Fruit fly (Drosophila melanogaster): ENCODE data around the gene CG32683.

The CG32683 gene

dm6 chrX:10478443-10479368, 24.0 kb upstream of the CG32683 start, which contains the start of the genes CG2887 and PPP4R2r (continued):
- TF ChIP-seq CG10565 (GFP tag; optimal IDR thresholded peaks at IDR 0.05) (no peak), Neu2 (GFP tag; optimal IDR thresholded peaks at IDR 0.05; ENCODE audit: borderline replicate concordance) (no peak), mam (GFP tag; optimal IDR thresholded peaks at IDR 0.05) (no peak), sug (tag; optimal IDR thresholded peaks at IDR 0.05) (peak; percentile 45), nerfin-2 (GFP tag; IDR thresholded peaks at IDR 0.05; ENCODE audit: partially characterized antibody) (peak; percentile 87), exex (tag; optimal IDR thresholded peaks at IDR 0.05) (peak; percentile 29), pnt (GFP tag; optimal IDR thresholded peaks at IDR 0.05) (no peak), B-H2 (GFP tag; optimal IDR thresholded peaks at IDR 0.05) (peak; percentile 16), crc (GFP tag; optimal IDR thresholded peaks at IDR 0.05) (no peak), br (optimal IDR thresholded peaks at IDR 0.05) (no peak), HLH54F (GFP tag; optimal IDR thresholded peaks at IDR 0.05) (no peak), Hey (tag; optimal IDR thresholded peaks at IDR 0.05) (no peak), sisA (GFP tag; IDR thresholded peaks at IDR 0.05) (no peak), Blimp-1 (GFP tag; optimal IDR thresholded peaks at IDR 0.05) (no peak), CG16779 (GFP tag; IDR thresholded peaks at IDR 0.05) (no peak), CG31224 (GFP tag; IDR thresholded peaks at IDR 0.05) (no peak), zf30C (GFP tag; optimal IDR thresholded peaks at IDR 0.05) (no peak), CG12769 (tag; optimal IDR thresholded peaks at IDR 0.05) (no peak), croc (GFP tag; conservative IDR thresholded peaks at IDR 0.05) (no peak), CG12299 (tag; optimal IDR thresholded peaks at IDR 0.05) (no peak), CG9727 (GFP tag; optimal IDR thresholded peaks at IDR 0.05) (peak; percentile 19), chn (GFP tag; optimal IDR thresholded peaks at IDR 0.05) (no peak), CG17385 (GFP tag; optimal IDR thresholded peaks at IDR 0.05) (no peak), HLH4C (GFP tag; IDR thresholded peaks at IDR 0.05; ENCODE audit: partially characterized antibody) (peak; percentile 90), Hmr (GFP tag; optimal IDR thresholded peaks at IDR 0.05) (no peak), eyg (GFP tag; optimal IDR thresholded peaks at IDR 0.05) (no peak), tin (GFP tag; optimal IDR thresholded peaks at IDR 0.05) (no peak), CG1024 (GFP tag; IDR thresholded peaks at IDR 0.05) (no peak), CG13894 (tag; optimal IDR thresholded peaks at IDR 0.05) (no peak), NC2β (GFP tag; optimal IDR thresholded peaks at IDR 0.05) (no peak), Oaz (GFP tag; IDR thresholded peaks at IDR 0.05) (no peak), CG32767 (GFP tag; IDR thresholded peaks at IDR 0.05) (no peak), CG18599 (GFP tag; optimal IDR thresholded peaks at IDR 0.05) (no peak), Atf6 (GFP tag; IDR thresholded peaks at IDR 0.05) (no peak), CG9609 (GFP tag; optimal IDR thresholded peaks at IDR 0.05) (no peak), Bteb2 (GFP tag; optimal IDR thresholded peaks at IDR 0.05) (no peak), Ssrp (tag; optimal IDR thresholded peaks at IDR 0.05) (no peak), CG10654 (GFP tag; optimal IDR thresholded peaks at IDR 0.05) (no peak), MESR4 (GFP tag; optimal IDR thresholded peaks at IDR 0.05) (peak; percentile 42), CG15479 (GFP tag; optimal IDR thresholded peaks at IDR 0.05) (peak; percentile 14), zen2 (GFP tag; IDR thresholded peaks at IDR 0.05; ENCODE audit: partially characterized antibody) (peak; percentile 92), wek (GFP tag; optimal IDR thresholded peaks at IDR 0.05) (no peak), usp (GFP tag; optimal IDR thresholded peaks at IDR 0.05) (no peak), bowl (GFP tag; IDR thresholded peaks at IDR 0.05) (no peak), CG6272 (GFP tag; IDR thresholded peaks at IDR 0.05) (no peak), onecut (GFP tag; IDR thresholded peaks at IDR 0.05) (0 out of 2 replicates have a peak, but pooled peaks have one; percentile 8), vnd (GFP tag; IDR thresholded peaks at IDR 0.05; ENCODE audit: partially characterized antibody) (peak; percentile 90), sim (GFP tag; IDR thresholded peaks at IDR 0.05) (no peak), luna (GFP tag; optimal IDR thresholded peaks at IDR 0.05) (no peak), unpg (GFP tag; optimal IDR thresholded peaks at IDR 0.05) (no peak)

Data from whole organism, embryonic.